Worm (Caenorhabditis elegans): ENCODE data around the gene tsp-4.
"Not testable (repeated sequence)": the region's sequence is repeated elsewhere in the genome, so short reads cannot be mapped to it uniquely, and the experiment has no call there.

tsp-4 gene

ce11 chrIV:12476942-12477341 is 43.1 kb downstream of the tsp-4 start, which contains the start of gene T04A11.1:
T04A11.1 (minus strand) TSS chrIV:12477042.
- TF ChIP-seq ceh-31, sox-4, ztf-16 (tag; optimal IDR thresholded peaks at IDR 0.05): not testable (repeated sequence)
